Worm (Caenorhabditis elegans) whole organism, late embryonic: ENCODE results near the gene C07E3.8.

Experiments
- Y22D7AL.16 ChIP-seq: sonication (generic microtip); optimal IDR thresholded peaks from 2 replicates; lab custom pipeline; 2016; ENCODE audit warnings: missing genetic modification characterization, missing compliant biosample characterization
- dmd-4 ChIP-seq: sonication (generic microtip); optimal IDR thresholded peaks from 2 replicates; lab custom pipeline; 2016; ENCODE audit warnings: borderline replicate concordance, missing genetic modification characterization, missing compliant biosample characterization
- pqm-1 ChIP-seq: sonication (generic microtip); optimal IDR thresholded peaks from 2 replicates; lab custom pipeline; 2016; ENCODE audit warnings: missing genetic modification characterization, missing compliant biosample characterization
- sox-2 ChIP-seq: fragments of 200-800 bp; sonication (Bioruptor generic); IDR thresholded peaks from 2 replicates; pipeline ENCODE4 v1.3.6; 2022; ENCODE audit warnings: missing genetic modification reagents, missing genetic modification characterization, missing compliant biosample characterization

DNA sequence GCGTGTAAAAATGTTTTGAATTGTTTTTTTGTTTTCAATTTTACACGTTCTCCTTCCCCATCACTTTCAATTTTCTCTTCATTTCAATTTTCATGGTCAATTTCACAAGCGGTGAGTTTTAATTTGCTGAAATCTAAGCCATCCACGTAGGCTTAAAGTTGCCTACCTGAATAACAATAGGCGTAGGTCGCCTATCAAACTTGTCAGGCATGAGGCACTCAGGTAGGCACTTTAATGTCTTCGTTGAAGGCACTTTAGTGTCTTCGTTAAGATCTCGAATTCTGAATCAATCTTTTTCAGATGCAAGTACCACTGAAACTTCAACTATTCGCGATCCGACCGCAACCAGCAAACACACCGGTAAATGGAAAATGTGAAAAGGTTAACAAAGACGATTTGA lies 42.7 kb upstream of the C07E3.8 start, which contains the start of gene ZK970.8:
- TF ChIP-seq pqm-1 (tag; lab: Kevin White, UChicago): no peak
- no peak for TF ChIP-seq sox-2 (GFP tag; lab: Robert Waterston, UW)
- TF ChIP-seq dmd-4 (tag; lab: Kevin White, UChicago): no peak
- no peak for TF ChIP-seq Y22D7AL.16 (tag; lab: Kevin White, UChicago)
